Worm (Caenorhabditis elegans) whole organism, L1 larva: Measurements from ENCODE around the gene C26F1.3.

Experiments used
- C16A3.4 ChIP-seq: fragments of 150-350 bp; optimal IDR thresholded peaks from 2 replicates; lab custom pipeline; 2014; ENCODE audit warnings: missing biosample characterization, missing genetic modification characterization
- F16B12.6 ChIP-seq: fragments of 150-350 bp; optimal IDR thresholded peaks from 2 replicates; lab custom pipeline; 2014; ENCODE audit warnings: missing biosample characterization, missing genetic modification characterization
- aha-1 ChIP-seq: fragments of 150-350 bp; optimal IDR thresholded peaks from 2 replicates; lab custom pipeline; 2014; ENCODE audit warnings: missing biosample characterization, missing genetic modification characterization
- aly-2 ChIP-seq: fragments of 150-350 bp; optimal IDR thresholded peaks from 2 replicates; lab custom pipeline; 2014; ENCODE audit warnings: missing biosample characterization, missing genetic modification characterization
- blmp-1 ChIP-seq: fragments of 150-350 bp; optimal IDR thresholded peaks from 2 replicates; lab custom pipeline; 2014; ENCODE audit warnings: missing biosample characterization, missing genetic modification characterization
- ceh-82 ChIP-seq, 3 experiments: fragments of 150-350 bp in 1 of 3; sonication (generic microtip) in 2 of 3; optimal IDR thresholded peaks; 2 replicates each; lab custom pipeline; 2014 to 2017; ENCODE audit warnings: missing biosample characterization in 3 of 3, missing genetic modification characterization in 3 of 3
- ceh-88 ChIP-seq: fragments of 200-800 bp; sonication (Bioruptor generic); IDR thresholded peaks from 2 replicates; pipeline ENCODE4 v1.3.6; 2022; ENCODE audit warnings: missing genetic modification characterization, missing compliant biosample characterization
- ces-1 ChIP-seq: fragments of 150-350 bp; optimal IDR thresholded peaks from 2 replicates; lab custom pipeline; 2014; ENCODE audit warnings: missing biosample characterization, missing genetic modification reagents, missing genetic modification characterization
- dpl-1 ChIP-seq, 3 experiments: fragments of 150-350 bp in 2 of 3; sonication (generic microtip) in 1 of 3; optimal IDR thresholded peaks; 2 replicates each; lab custom pipeline; 2014 to 2017; ENCODE audit warnings: missing biosample characterization in 3 of 3, missing genetic modification characterization in 3 of 3, missing genetic modification reagents in 3 of 3
- efl-1 ChIP-seq, 4 experiments: fragments of 150-350 bp; optimal IDR thresholded peaks in 3 of 4; peaks in 1 of 4; 1 replicate in 1 of 4; 2 replicates in 3 of 4; lab custom pipeline; 2014; ENCODE audit warnings: missing biosample characterization in 2 of 4, missing genetic modification characterization in 2 of 4, missing genetic modification reagents in 2 of 4
- efl-3 ChIP-seq: fragments of 200-800 bp; sonication (Bioruptor generic); optimal IDR thresholded peaks from 2 replicates; lab custom pipeline; 2018; ENCODE audit warnings: mild to moderate bottlenecking, missing genetic modification characterization, missing compliant biosample characterization
- egl-13 ChIP-seq: sonication (generic microtip); optimal IDR thresholded peaks from 2 replicates; lab custom pipeline; 2016; ENCODE audit warnings: missing genotype, missing genetic modification reagents, missing genetic modification characterization, missing compliant biosample characterization
- egl-27 ChIP-seq, 2 experiments: fragments of 150-350 bp in 1 of 2; sonication (generic microtip); optimal IDR thresholded peaks; 3 replicates each; lab custom pipeline; 2017 to 2018; ENCODE audit warnings: missing biosample characterization in 2 of 2, missing genetic modification characterization in 2 of 2, missing genetic modification reagents in 2 of 2
- elt-2 ChIP-seq: sonication (generic microtip); optimal IDR thresholded peaks from 2 replicates; lab custom pipeline; 2016; ENCODE audit warnings: missing genetic modification characterization, mild to moderate bottlenecking, inconsistent platforms, missing compliant biosample characterization, missing genetic modification reagents
- elt-3 ChIP-seq, 6 experiments: fragments of 150-350 bp in 1 of 6; sonication (generic microtip); optimal IDR thresholded peaks; 2 replicates each; lab custom pipeline; 2017 to 2018; ENCODE audit warnings: missing biosample characterization in 6 of 6, missing genetic modification characterization in 6 of 6, inconsistent platforms in 1 of 6
- fkh-10 ChIP-seq: sonication (generic microtip); optimal IDR thresholded peaks from 2 replicates; lab custom pipeline; 2017; ENCODE audit warnings: missing biosample characterization, missing genetic modification reagents, missing genetic modification characterization
- fos-1 ChIP-seq: fragments of 150-350 bp; optimal IDR thresholded peaks from 2 replicates; lab custom pipeline; 2014; ENCODE audit warnings: missing biosample characterization, missing genetic modification characterization
- hpl-2 ChIP-seq: fragments of 150-350 bp; optimal IDR thresholded peaks from 2 replicates; lab custom pipeline; 2014; ENCODE audit warnings: missing biosample characterization, missing genetic modification reagents, missing genetic modification characterization
- irx-1 ChIP-seq: sonication (generic microtip); optimal IDR thresholded peaks from 2 replicates; lab custom pipeline; 2016; ENCODE audit warnings: missing genetic modification characterization, missing compliant biosample characterization
- isw-1 ChIP-seq: fragments of 200-800 bp; sonication (Bioruptor generic); IDR thresholded peaks from 2 replicates; pipeline ENCODE4 v1.3.6; 2022; ENCODE audit warnings: missing genetic modification characterization, missing compliant biosample characterization
- lin-13 ChIP-seq: fragments of 150-350 bp; optimal IDR thresholded peaks from 2 replicates; lab custom pipeline; 2014; ENCODE audit warnings: missing biosample characterization, missing genetic modification reagents, missing genetic modification characterization
- lin-14 ChIP-seq: fragments of 200-800 bp; sonication (Bioruptor generic); optimal IDR thresholded peaks from 2 replicates; lab custom pipeline; 2018; ENCODE audit warnings: mild to moderate bottlenecking, missing genetic modification characterization, moderate library complexity, missing compliant biosample characterization
- lin-35 ChIP-seq, 2 experiments: fragments of 150-350 bp; optimal IDR thresholded peaks; 2 replicates each; lab custom pipeline; 2014; ENCODE audit warnings: missing biosample characterization in 2 of 2, missing genetic modification characterization in 2 of 2, missing genetic modification reagents in 2 of 2
- lir-3 ChIP-seq: sonication (generic microtip); optimal IDR thresholded peaks from 2 replicates; lab custom pipeline; 2016; ENCODE audit warnings: mild to moderate bottlenecking, missing genetic modification characterization, moderate library complexity, missing compliant biosample characterization; ENCODE audit not compliant: poor library complexity
- lsy-2 ChIP-seq, 2 experiments: fragments of 150-350 bp; optimal IDR thresholded peaks; 2 replicates each; lab custom pipeline; 2014; ENCODE audit warnings: missing biosample characterization in 2 of 2, missing genetic modification characterization in 2 of 2
- mdl-1 ChIP-seq, 2 experiments: fragments of 150-350 bp; optimal IDR thresholded peaks; 2 replicates each; lab custom pipeline; 2014 to 2017; ENCODE audit warnings: missing biosample characterization in 2 of 2, missing genetic modification characterization in 2 of 2, inconsistent platforms in 1 of 2
- mef-2 ChIP-seq: fragments of 150-350 bp; optimal IDR thresholded peaks from 2 replicates; lab custom pipeline; 2014; ENCODE audit warnings: missing biosample characterization, missing genetic modification characterization
- mep-1 ChIP-seq: fragments of 150-350 bp; optimal IDR thresholded peaks from 2 replicates; lab custom pipeline; 2014; ENCODE audit warnings: missing biosample characterization, missing genetic modification characterization
- nhr-19 ChIP-seq: fragments of 200-800 bp; sonication (Bioruptor generic); conservative IDR thresholded peaks from 2 replicates; pipeline ENCODE4 v1.3.6; 2022; ENCODE audit warnings: missing genetic modification characterization, missing compliant biosample characterization
- nhr-20 ChIP-seq: sonication (generic microtip); optimal IDR thresholded peaks from 2 replicates; lab custom pipeline; 2016; ENCODE audit warnings: mild to moderate bottlenecking, missing genetic modification characterization, missing compliant biosample characterization
- nhr-47 ChIP-seq: sonication (generic microtip); optimal IDR thresholded peaks from 2 replicates; lab custom pipeline; 2016; ENCODE audit warnings: mild to moderate bottlenecking, missing genetic modification characterization, moderate library complexity, missing compliant biosample characterization
- nhr-71 ChIP-seq: sonication (generic microtip); optimal IDR thresholded peaks from 2 replicates; lab custom pipeline; 2016; ENCODE audit warnings: mild to moderate bottlenecking, missing genetic modification characterization, moderate library complexity, missing compliant biosample characterization
- nhr-85 ChIP-seq: sonication (generic microtip); peaks from one replicate; lab custom pipeline; 2016; ENCODE audit warnings: missing genetic modification characterization, inconsistent platforms, missing compliant biosample characterization
- rnt-1 ChIP-seq: sonication (generic microtip); optimal IDR thresholded peaks from 2 replicates; lab custom pipeline; 2016; ENCODE audit warnings: mild to moderate bottlenecking, missing genetic modification characterization, moderate library complexity, missing compliant biosample characterization
- snpc-4 ChIP-seq: fragments of 150-350 bp; optimal IDR thresholded peaks from 2 replicates; lab custom pipeline; 2014; ENCODE audit warnings: missing biosample characterization, missing genetic modification characterization
- snu-23 ChIP-seq: sonication (generic microtip); optimal IDR thresholded peaks from 2 replicates; lab custom pipeline; 2016; ENCODE audit warnings: missing genetic modification characterization, missing compliant biosample characterization
- swsn-7 ChIP-seq: sonication (generic microtip); optimal IDR thresholded peaks from 2 replicates; lab custom pipeline; 2016; ENCODE audit warnings: missing genetic modification characterization, missing compliant biosample characterization
- tbx-2 ChIP-seq: sonication (generic microtip); optimal IDR thresholded peaks from 2 replicates; lab custom pipeline; 2016; ENCODE audit warnings: missing genetic modification characterization, missing compliant biosample characterization
- tlp-1 ChIP-seq: fragments of 150-350 bp; optimal IDR thresholded peaks from 2 replicates; lab custom pipeline; 2014; ENCODE audit warnings: missing biosample characterization, missing genetic modification characterization
- unc-130 ChIP-seq: fragments of 150-350 bp; optimal IDR thresholded peaks from 2 replicates; lab custom pipeline; 2017; ENCODE audit warnings: missing biosample characterization, missing genetic modification characterization, inconsistent platforms
- unc-98 ChIP-seq: fragments of 200-800 bp; sonication (Bioruptor generic); IDR thresholded peaks from 2 replicates; pipeline ENCODE4 v1.3.6; 2022; ENCODE audit warnings: missing genetic modification characterization, missing compliant biosample characterization
- vab-15 ChIP-seq: sonication (generic microtip); optimal IDR thresholded peaks from 2 replicates; lab custom pipeline; 2017; ENCODE audit warnings: missing genotype, mild to moderate bottlenecking, missing genetic modification characterization, missing compliant biosample characterization
- xbp-1 ChIP-seq: sonication (generic microtip); optimal IDR thresholded peaks from 2 replicates; lab custom pipeline; 2016; ENCODE audit warnings: missing genetic modification characterization, missing compliant biosample characterization
- zag-1 ChIP-seq: fragments of 150-350 bp; optimal IDR thresholded peaks from 2 replicates; lab custom pipeline; 2014; ENCODE audit warnings: missing biosample characterization, missing genetic modification characterization

The C26F1.3 gene

ce11 chrV:7755991-7756390 is 21.1 kb upstream of the C26F1.3 start:
- TF ChIP-seq aly-2 (no peak), elt-2 (tag; lab: Kevin White, UChicago) (peak; percentile 38)

ce11 chrV:7759270-7759669 is 17.8 kb upstream of the C26F1.3 start:
- TF ChIP-seq tbx-2 (tag; lab: Kevin White, UChicago), result peak; percentile 56
- peak; percentile 31 to 59 (median 53) for TF ChIP-seq dpl-1 (GFP tag; optimal IDR thresholded peaks at IDR 0.05; lab: Kevin White, UChicago)
- no peak for TF ChIP-seq tlp-1 (tag; lab: Kevin White, UChicago)
- TF ChIP-seq efl-3 (GFP tag; lab: Kevin White, UChicago), result no peak
- TF ChIP-seq ceh-88 (GFP tag; lab: Robert Waterston, UW), result peak; percentile 49; the same call in 1 of the 2 replicates
- TF ChIP-seq mef-2 (tag; lab: Kevin White, UChicago), result peak; percentile 16
- TF ChIP-seq lsy-2 (tag; optimal IDR thresholded peaks at IDR 0.05; lab: Kevin White, UChicago), result peak; percentile 44 to 75
- TF ChIP-seq xbp-1 (tag; lab: Kevin White, UChicago), result peak; percentile 45
- peak; percentile 24 for TF ChIP-seq fkh-10
- no peak for TF ChIP-seq unc-98 (GFP tag; lab: Robert Waterston, UW)
- TF ChIP-seq hpl-2 (GFP tag; lab: Kevin White, UChicago), result no peak
- peak; percentile 56 for TF ChIP-seq lir-3 (tag; lab: Kevin White, UChicago)
- TF ChIP-seq nhr-20 (tag; lab: Kevin White, UChicago), result peak; percentile 84
- TF ChIP-seq zag-1 (tag; lab: Kevin White, UChicago), result peak; percentile 13
- TF ChIP-seq mdl-1 (tag; optimal IDR thresholded peaks at IDR 0.05; lab: Kevin White, UChicago), result peak in 1 of 2 experiments; percentile 73
- TF ChIP-seq fos-1 (tag; lab: Kevin White, UChicago), result peak; percentile 49
- TF ChIP-seq lin-13 (GFP tag; lab: Kevin White, UChicago), result peak; percentile 45
- no peak for TF ChIP-seq aha-1 (tag; lab: Kevin White, UChicago)
- TF ChIP-seq irx-1, result peak; percentile 53
- TF ChIP-seq swsn-7 (tag; lab: Kevin White, UChicago), result peak; percentile 39
- TF ChIP-seq F16B12.6, result no peak
- TF ChIP-seq nhr-19 (GFP tag; lab: Robert Waterston, UW), result peak; percentile 58
- peak; percentile 18 for TF ChIP-seq egl-13 (tag; lab: Kevin White, UChicago)
- peak; percentile 50 to 72 for TF ChIP-seq lin-35 (GFP tag; optimal IDR thresholded peaks at IDR 0.05; lab: Kevin White, UChicago)
- TF ChIP-seq snpc-4, result no peak
- peak; percentile 46 for TF ChIP-seq nhr-47 (tag; lab: Kevin White, UChicago)
- peak in 1 of 3 experiments; percentile 57 for TF ChIP-seq ceh-82 (tag; optimal IDR thresholded peaks at IDR 0.05; lab: Kevin White, UChicago)
- TF ChIP-seq nhr-71 (tag; lab: Kevin White, UChicago), result peak; percentile 86
- peak; percentile 89 for TF ChIP-seq snu-23
- TF ChIP-seq C16A3.4, result peak; percentile 20
- TF ChIP-seq egl-27 (tag; optimal IDR thresholded peaks at IDR 0.05; lab: Kevin White, UChicago), result no peak
- peak in 3 of 6 experiments; percentile 7 to 61 (median 26) for TF ChIP-seq elt-3 (tag; optimal IDR thresholded peaks at IDR 0.05; lab: Kevin White, UChicago)
- peak; percentile 72 for TF ChIP-seq mep-1 (tag; lab: Kevin White, UChicago)
- peak; percentile 49 to 61 for TF ChIP-seq efl-1 (optimal IDR thresholded peaks at IDR 0.05; lab: Kevin White, UChicago)
- peak; percentile 34 to 93 for TF ChIP-seq efl-1 (GFP tag; optimal IDR thresholded peaks at IDR 0.05 in 1 of 2; lab: Kevin White, UChicago)
- TF ChIP-seq vab-15 (tag; lab: Kevin White, UChicago), result peak; percentile 72
- TF ChIP-seq ces-1 (GFP tag; lab: Kevin White, UChicago), result no peak
- TF ChIP-seq isw-1, result peak; percentile 19; the same call in 1 of the 2 replicates
- peak; percentile 83 for TF ChIP-seq blmp-1 (tag; lab: Kevin White, UChicago)
- peak; percentile 97 for TF ChIP-seq lin-14 (GFP tag; lab: Kevin White, UChicago)
- TF ChIP-seq nhr-85, result peak; percentile 91
- TF ChIP-seq rnt-1, result peak; percentile 61
- TF ChIP-seq unc-130 (tag; lab: Kevin White, UChicago), result peak; percentile 44
- TF ChIP-seq, all 84 proteins: peak for 33
